Fruit fly (Drosophila melanogaster): ENCODE results near the gene CG42779.

DNA sequence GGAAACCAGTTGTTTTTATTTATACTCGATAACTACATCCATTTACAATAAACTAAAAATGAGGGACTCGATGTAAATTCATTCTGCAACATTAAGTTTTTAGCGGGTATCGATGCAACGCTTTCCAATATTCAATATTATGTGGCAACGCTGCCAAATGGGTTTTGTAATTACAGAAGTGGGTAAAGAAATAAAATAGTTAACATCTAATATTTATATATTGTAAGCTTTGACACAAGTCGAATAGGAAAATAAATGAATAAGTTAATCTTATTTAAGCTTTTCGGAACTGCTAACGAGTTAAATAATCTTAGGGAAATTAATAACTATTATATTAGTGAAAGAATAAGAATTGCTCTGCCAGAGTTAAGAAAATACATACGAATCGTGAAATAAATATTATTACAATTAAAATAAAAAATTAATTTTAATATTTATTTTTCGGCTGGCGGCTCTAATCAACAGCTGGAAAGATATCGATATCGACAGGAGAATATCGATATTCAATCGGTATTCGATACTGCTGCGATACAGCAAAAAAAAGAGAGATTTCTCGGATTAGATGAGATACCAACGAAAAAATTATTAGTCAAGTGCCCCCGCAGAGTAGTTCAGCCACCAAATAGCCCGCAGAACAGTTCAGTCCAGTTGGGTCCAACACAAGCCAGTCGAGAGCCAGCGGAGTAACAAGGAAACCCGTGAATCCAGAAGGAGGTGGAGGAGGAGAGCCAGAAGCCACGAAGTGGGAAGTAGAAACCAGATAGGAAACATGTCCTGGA is 36.2 kb upstream of the CG42779 start, which contains the start of gene GckIII:
- TF ChIP-seq CG8944 (GFP tag; optimal IDR thresholded peaks at IDR 0.05) (no peak), CG13624 (GFP tag; optimal IDR thresholded peaks at IDR 0.05) (no peak), CG17802 (tag; optimal IDR thresholded peaks at IDR 0.05) (no peak), Dip2 (GFP tag; IDR thresholded peaks at IDR 0.05) (no peak), CG1529 (GFP tag; optimal IDR thresholded peaks at IDR 0.05) (no peak), stc (GFP tag; IDR thresholded peaks at IDR 0.05) (no peak), CG2199 (GFP tag; IDR thresholded peaks at IDR 0.05) (no peak), Mes4 (GFP tag; optimal IDR thresholded peaks at IDR 0.05) (no peak), Six4 (GFP tag; optimal IDR thresholded peaks at IDR 0.05) (no peak), Blimp-1 (GFP tag; optimal IDR thresholded peaks at IDR 0.05) (no peak), CG8359 (GFP tag; optimal IDR thresholded peaks at IDR 0.05; ENCODE audit: borderline replicate concordance) (no peak), pb (GFP tag; optimal IDR thresholded peaks at IDR 0.05) (no peak), B-H2 (GFP tag; optimal IDR thresholded peaks at IDR 0.05) (no peak), CkIIα-i1 (GFP tag; IDR thresholded peaks at IDR 0.05) (no peak)

All from whole organism, embryonic.